Fruit fly (Drosophila melanogaster): ENCODE results near the gene CG34428.

CG34428 gene

DNA sequence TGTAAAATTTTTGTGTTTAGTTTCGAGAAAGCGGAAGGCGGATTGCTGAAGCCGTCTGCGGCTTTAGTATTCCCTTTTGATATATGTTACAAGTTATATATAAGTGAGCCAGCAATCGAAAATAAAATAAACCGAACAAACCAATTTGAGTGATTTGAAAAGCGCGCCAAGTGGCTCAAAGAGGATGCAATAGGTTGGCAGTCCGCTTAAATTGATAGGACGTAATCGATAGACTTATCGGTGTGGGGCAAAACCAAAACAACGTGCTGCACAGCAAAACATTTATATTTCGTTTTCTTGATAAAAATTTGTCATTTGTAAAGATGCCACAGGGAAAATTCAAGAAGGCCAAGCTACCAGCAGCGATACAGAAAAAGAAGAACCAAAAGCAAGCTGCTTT lies 14.8 kb upstream of the CG34428 start, which contains the start of gene CG11279 (continued):
- TF ChIP-seq bbx (GFP tag; IDR thresholded peaks at IDR 0.05; ENCODE audit: partially characterized antibody) (peak; percentile 85), CG15479 (GFP tag; optimal IDR thresholded peaks at IDR 0.05) (peak; percentile 14), CG4360 (GFP tag; IDR thresholded peaks at IDR 0.05) (peak; percentile 34; the same call in 1 of the 2 replicates), CG1024 (GFP tag; IDR thresholded peaks at IDR 0.05) (no peak), slp2 (GFP tag; optimal IDR thresholded peaks at IDR 0.05) (no peak), CG2202 (tag; optimal IDR thresholded peaks at IDR 0.05) (no peak), CG6654 (GFP tag; optimal IDR thresholded peaks at IDR 0.05) (no peak), CTCF (GFP tag; optimal IDR thresholded peaks at IDR 0.05) (no peak), fd3F (GFP tag; optimal IDR thresholded peaks at IDR 0.05) (no peak), CG18599 (GFP tag; optimal IDR thresholded peaks at IDR 0.05) (no peak), lab (GFP tag; optimal IDR thresholded peaks at IDR 0.05) (no peak), Opbp (GFP tag; IDR thresholded peaks at IDR 0.05; ENCODE audit: partially characterized antibody) (peak; percentile 81; the same call in 2 of the 3 replicates), CG17361 (GFP tag; IDR thresholded peaks at IDR 0.05) (no peak), twi (tag; optimal IDR thresholded peaks at IDR 0.05) (no peak), pros (GFP tag; optimal IDR thresholded peaks at IDR 0.05) (no peak), Dad (GFP tag; optimal IDR thresholded peaks at IDR 0.05) (no peak), Hr51 (GFP tag; optimal IDR thresholded peaks at IDR 0.05) (no peak), CG11398 (GFP tag; optimal IDR thresholded peaks at IDR 0.05) (no peak), E2f2 (GFP tag; IDR thresholded peaks at IDR 0.05) (peak; percentile 99), CG1603 (tag; optimal IDR thresholded peaks at IDR 0.05) (peak; percentile 50), grau (tag; optimal IDR thresholded peaks at IDR 0.05) (peak; percentile 6), Doc2 (GFP tag; IDR thresholded peaks at IDR 0.05) (no peak), HLH3B (GFP tag; IDR thresholded peaks at IDR 0.05) (no peak), pzg (GFP tag; optimal IDR thresholded peaks at IDR 0.05) (peak; percentile 71), gsb-n (tag; optimal IDR thresholded peaks at IDR 0.05) (no peak), Sox102F (GFP tag; optimal IDR thresholded peaks at IDR 0.05) (no peak), so (GFP tag; IDR thresholded peaks at IDR 0.05) (no peak), ac (GFP tag; optimal IDR thresholded peaks at IDR 0.05) (no peak), CG4854 (GFP tag; optimal IDR thresholded peaks at IDR 0.05) (no peak), CG15269 (tag; optimal IDR thresholded peaks at IDR 0.05) (peak; percentile 16), pita (GFP tag; optimal IDR thresholded peaks at IDR 0.05) (no peak), run (tag; optimal IDR thresholded peaks at IDR 0.05) (no peak), CG17186 (GFP tag; optimal IDR thresholded peaks at IDR 0.05) (peak; percentile 12), Oli (tag; optimal IDR thresholded peaks at IDR 0.05) (no peak), Bdp1 (GFP tag; optimal IDR thresholded peaks at IDR 0.05) (no peak), trem (tag; optimal IDR thresholded peaks at IDR 0.05) (peak; percentile 100), NC2α (GFP tag; optimal IDR thresholded peaks at IDR 0.05) (no peak), CG11504 (tag; optimal IDR thresholded peaks at IDR 0.05) (no peak), CG2678 (tag; optimal IDR thresholded peaks at IDR 0.05) (no peak), knrl (GFP tag; IDR thresholded peaks at IDR 0.05; ENCODE audit: partially characterized antibody) (peak; percentile 37; the same call in 1 of the 3 replicates), Sin3A (optimal IDR thresholded peaks at IDR 0.05) (peak; percentile 16), hth (optimal IDR thresholded peaks at IDR 0.05) (no peak), CG14860 (GFP tag; IDR thresholded peaks at IDR 0.05; ENCODE audit: partially characterized antibody) (peak; percentile 69), CG13123 (GFP tag; optimal IDR thresholded peaks at IDR 0.05) (no peak), CG7357 (GFP tag; IDR thresholded peaks at IDR 0.05) (no peak)

All from whole organism, embryonic.